Worm (Caenorhabditis elegans) whole organism, early embryonic: ENCODE data around the gene K10D11.4.

ENCODE experiments used
- B0310.2 ChIP-seq: sonication (generic microtip); optimal IDR thresholded peaks from 2 replicates; lab custom pipeline; 2016; ENCODE audit warnings: mild to moderate bottlenecking, missing genetic modification characterization, missing compliant biosample characterization
- ama-1 ChIP-seq: fragments of 150-350 bp; optimal IDR thresholded peaks from 2 replicates; lab custom pipeline; 2014
- ceh-36 ChIP-seq: sonication (generic microtip); optimal IDR thresholded peaks from 2 replicates; lab custom pipeline; 2016; ENCODE audit warnings: missing genetic modification characterization, inconsistent platforms, missing compliant biosample characterization
- hnd-1 ChIP-seq: sonication (generic microtip); optimal IDR thresholded peaks from 2 replicates; lab custom pipeline; 2016; ENCODE audit warnings: missing genetic modification characterization, missing compliant biosample characterization
- scrt-1 ChIP-seq: fragments of 200-800 bp; sonication (Bioruptor generic); IDR thresholded peaks from 2 replicates; pipeline ENCODE4 v1.3.6; 2022; ENCODE audit warnings: missing genetic modification characterization, missing compliant biosample characterization

DNA sequence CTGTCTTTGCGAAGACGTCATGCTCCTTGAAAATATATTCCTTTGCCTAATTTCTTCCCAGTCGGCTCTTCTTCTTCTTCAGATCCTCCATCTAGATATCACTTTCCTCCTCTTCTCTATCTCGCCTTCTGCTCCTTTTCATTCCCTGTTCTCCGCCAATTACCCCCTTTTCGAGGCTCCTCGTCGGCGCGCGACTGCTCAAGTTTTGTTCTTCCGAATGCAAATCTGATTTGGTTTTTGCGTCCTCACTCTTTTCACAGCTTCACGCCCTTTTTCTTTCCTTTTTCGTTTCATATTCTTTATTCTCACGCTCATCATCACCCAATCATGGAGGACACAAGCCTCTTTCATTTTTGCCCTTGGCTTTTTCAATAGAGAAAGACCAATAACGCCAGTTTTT, 22.5 kb upstream of the K10D11.4 start:
- TF ChIP-seq hnd-1 (tag; lab: Kevin White, UChicago) (no peak), scrt-1 (GFP tag; lab: Robert Waterston, UW) (no peak), B0310.2 (tag; lab: Kevin White, UChicago) (no peak), ceh-36 (no peak), ama-1 (lab: Kevin White, UChicago) (no peak)
